Worm (Caenorhabditis elegans): ENCODE results near the gene clec-122.

The clec-122 gene

DNA sequence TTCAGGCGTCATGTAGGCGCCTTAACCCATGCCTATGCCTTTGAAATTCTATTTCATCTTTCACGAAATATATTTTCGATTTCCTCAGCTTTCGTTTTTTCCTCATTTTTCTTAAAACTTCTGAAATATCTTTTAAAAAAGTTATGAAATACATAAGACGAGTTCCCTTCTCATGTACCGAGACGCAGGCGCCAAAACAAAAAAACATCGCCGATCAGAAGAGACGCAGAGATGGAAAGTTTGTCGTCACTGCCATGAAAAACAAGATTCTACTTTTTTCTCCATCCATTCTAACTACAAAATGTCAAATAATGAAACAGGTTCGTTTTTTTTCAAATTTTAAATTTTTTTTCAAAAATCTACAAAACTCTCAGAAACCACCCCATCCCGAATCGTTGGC, 23.1 kb downstream of the clec-122 start, which contains the start of gene chil-24:
TSS of gene chil-24 (plus strand) at position 156 of the 400 bp plus-strand sequence.
- no peak for TF ChIP-seq ama-1 (optimal IDR thresholded peaks at IDR 0.05)
- no peak for TF ChIP-seq aly-2 (tag; optimal IDR thresholded peaks at IDR 0.05)
- no peak for TF ChIP-seq jun-1 (tag; optimal IDR thresholded peaks at IDR 0.05)
- no peak for TF ChIP-seq dmd-8 (GFP tag; IDR thresholded peaks at IDR 0.05)
- no peak for TF ChIP-seq ceh-62 (tag; optimal IDR thresholded peaks at IDR 0.05)
- no peak for TF ChIP-seq lir-3 (tag; optimal IDR thresholded peaks at IDR 0.05)
- no peak for TF ChIP-seq zip-2 (tag; optimal IDR thresholded peaks at IDR 0.05)
- peak; percentile 24 for TF ChIP-seq hlh-11 (tag; optimal IDR thresholded peaks at IDR 0.05)
- TF ChIP-seq egl-27 (tag; optimal IDR thresholded peaks at IDR 0.05), result no peak
- TF ChIP-seq zfp-2 (tag; optimal IDR thresholded peaks at IDR 0.05), result no peak
- no peak for TF ChIP-seq nhr-41 (GFP tag; IDR thresholded peaks at IDR 0.05)
- no peak for TF ChIP-seq daf-16 (GFP tag; optimal IDR thresholded peaks at IDR 0.05)
- TF ChIP-seq daf-16 (tag; optimal IDR thresholded peaks at IDR 0.05), result peak; percentile 68
- no peak for TF ChIP-seq ces-1 (GFP tag; optimal IDR thresholded peaks at IDR 0.05)
- no peak for TF ChIP-seq ceh-82 (tag; optimal IDR thresholded peaks at IDR 0.05)
- TF ChIP-seq arid-1 (GFP tag; conservative IDR thresholded peaks at IDR 0.05), result no peak
- TF ChIP-seq T20F7.1 (GFP tag; optimal IDR thresholded peaks at IDR 0.05), result no peak
- no peak for TF ChIP-seq F10B5.3 (tag; optimal IDR thresholded peaks at IDR 0.05)
- TF ChIP-seq aha-1 (tag), result no peak
- TF ChIP-seq zag-1 (tag; optimal IDR thresholded peaks at IDR 0.05), result no peak
- TF ChIP-seq spr-3 (GFP tag; optimal IDR thresholded peaks at IDR 0.05), result no peak
- TF ChIP-seq Y75B8A.6 (GFP tag; IDR thresholded peaks at IDR 0.05), result no peak
- no peak for TF ChIP-seq vab-7 (GFP tag; IDR thresholded peaks at IDR 0.05)
- no peak for TF ChIP-seq lin-1 (GFP tag; IDR thresholded peaks at IDR 0.05)
- TF ChIP-seq nhr-28 (tag; optimal IDR thresholded peaks at IDR 0.05), result peak; percentile 61
- TF ChIP-seq dpl-1 (GFP tag; optimal IDR thresholded peaks at IDR 0.05), result no peak
- TF ChIP-seq daf-19 (GFP tag; conservative IDR thresholded peaks at IDR 0.05), result no peak
- TF ChIP-seq mes-2 (tag; optimal IDR thresholded peaks at IDR 0.05; ENCODE audit: poor library complexity, severe bottlenecking), result peak; percentile 24
- TF ChIP-seq F49E8.2 (tag; optimal IDR thresholded peaks at IDR 0.05; ENCODE audit: borderline replicate concordance), result no peak
- TF ChIP-seq php-3 (GFP tag; IDR thresholded peaks at IDR 0.05), result no peak
- no peak for TF ChIP-seq F26F4.8 (GFP tag; conservative IDR thresholded peaks at IDR 0.05)
- TF ChIP-seq mep-1 (tag; optimal IDR thresholded peaks at IDR 0.05), result no peak
- no peak for TF ChIP-seq nhr-76 (tag; optimal IDR thresholded peaks at IDR 0.05)
- peak; percentile 73 for TF ChIP-seq duxl-1 (tag; optimal IDR thresholded peaks at IDR 0.05; ENCODE audit: poor library complexity)
- TF ChIP-seq set-16 (GFP tag; IDR thresholded peaks at IDR 0.05), result no peak
- TF ChIP-seq nhr-48 (tag; optimal IDR thresholded peaks at IDR 0.05), result no peak
- no peak for TF ChIP-seq fos-1 (tag; optimal IDR thresholded peaks at IDR 0.05)
- TF ChIP-seq D1046.2 (GFP tag; IDR thresholded peaks at IDR 0.05), result no peak
- no peak for TF ChIP-seq mxl-2 (GFP tag; conservative IDR thresholded peaks at IDR 0.05)
- TF ChIP-seq Y48G9A.11 (GFP tag; IDR thresholded peaks at IDR 0.05), result no peak

DNA sequence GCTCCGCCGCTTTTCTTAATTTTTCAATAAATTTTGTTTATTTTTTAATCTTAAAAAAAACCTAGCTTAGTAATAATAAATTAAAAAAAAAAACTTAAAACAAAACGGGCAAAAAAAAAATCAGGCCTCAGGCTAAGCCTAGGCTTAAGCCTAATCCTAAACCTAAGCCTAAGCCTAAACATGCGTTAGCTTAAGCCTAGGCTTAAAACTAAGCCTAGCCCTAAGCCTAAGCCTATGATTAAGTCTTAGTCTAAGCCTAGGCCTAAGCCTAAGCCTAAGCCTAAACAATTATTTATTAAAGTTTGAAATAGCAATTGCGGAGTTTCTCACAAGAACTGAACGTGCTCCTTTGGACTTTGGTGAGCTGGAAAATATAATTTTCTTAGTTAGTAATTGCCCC, 29.4 kb downstream of the clec-122 start:
- TF ChIP-seq php-3 (GFP tag; IDR thresholded peaks at IDR 0.05), result no peak
- TF ChIP-seq zag-1 (tag; optimal IDR thresholded peaks at IDR 0.05), result no peak
- TF ChIP-seq lin-38 (GFP tag; IDR thresholded peaks at IDR 0.05), result no peak

DNA sequence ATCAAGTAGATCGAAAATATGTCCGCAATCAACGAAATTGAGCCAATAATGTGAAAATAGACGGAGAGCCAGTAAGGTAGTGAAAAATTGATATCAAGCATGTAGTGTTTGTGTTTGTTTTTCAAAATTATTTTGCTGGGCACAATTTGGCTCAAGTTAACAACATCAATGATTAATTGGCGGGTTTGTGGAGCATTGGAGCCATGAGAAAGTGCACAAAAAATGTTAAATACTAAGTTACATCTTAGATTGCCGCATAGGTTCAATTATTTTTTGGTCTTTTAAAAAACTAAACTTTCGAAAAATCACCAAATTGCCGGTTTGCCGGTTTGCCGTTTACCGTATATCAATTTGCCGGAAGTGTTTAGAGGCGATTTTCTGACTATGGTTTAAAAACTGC, 31.9 kb downstream of the clec-122 start, which contains the start of gene sri-54:
TSS of gene sri-54 (minus strand) at position 101 of the 400 bp plus-strand sequence.
- no peak for TF ChIP-seq hif-1 (tag; optimal IDR thresholded peaks at IDR 0.05)
- no peak for TF ChIP-seq snpc-1.2 (GFP tag; IDR thresholded peaks at IDR 0.05)
- TF ChIP-seq nhr-237 (tag; optimal IDR thresholded peaks at IDR 0.05), result no peak
- no peak for TF ChIP-seq nhr-76 (tag; optimal IDR thresholded peaks at IDR 0.05)
- no peak for TF ChIP-seq ceh-44 (GFP tag; IDR thresholded peaks at IDR 0.05)
- TF ChIP-seq hlh-30 (tag; optimal IDR thresholded peaks at IDR 0.05; ENCODE audit: insufficient read depth), result no peak
- TF ChIP-seq dmd-9 (GFP tag; IDR thresholded peaks at IDR 0.05), result no peak
- no peak for TF ChIP-seq ceh-82 (tag; optimal IDR thresholded peaks at IDR 0.05)
- TF ChIP-seq zip-2 (tag; optimal IDR thresholded peaks at IDR 0.05), result no peak
- TF ChIP-seq fos-1 (tag; optimal IDR thresholded peaks at IDR 0.05), result no peak
- no peak for TF ChIP-seq unc-39 (tag; optimal IDR thresholded peaks at IDR 0.05)
- no peak for TF ChIP-seq dmd-6 (GFP tag; IDR thresholded peaks at IDR 0.05)
- no peak for TF ChIP-seq zfp-3 (GFP tag; conservative IDR thresholded peaks at IDR 0.05)
- TF ChIP-seq lin-38 (GFP tag; IDR thresholded peaks at IDR 0.05), result no peak
- TF ChIP-seq snpc-4 (tag; optimal IDR thresholded peaks at IDR 0.05), result no peak
- TF ChIP-seq skn-1 (tag; optimal IDR thresholded peaks at IDR 0.05), result no peak

All from whole organism, L4 larva.